Fruit fly (Drosophila melanogaster) Kc167 (cell line): ENCODE data around the gene FASN1.

Source experiments
- Sin3A ChIP-seq: fragments of >200 bp; optimal IDR thresholded peaks from 2 replicates; lab custom pipeline; 2018; ENCODE audit warnings: missing external identifiers
- h ChIP-seq: fragments of >200 bp; optimal IDR thresholded peaks from 3 replicates; lab custom pipeline; 2018; ENCODE audit warnings: missing external identifiers
- ttk ChIP-seq: sonication (Bioruptor generic); optimal IDR thresholded peaks from 2 replicates; lab custom pipeline; 2017; ENCODE audit warnings: missing external identifiers

DNA sequence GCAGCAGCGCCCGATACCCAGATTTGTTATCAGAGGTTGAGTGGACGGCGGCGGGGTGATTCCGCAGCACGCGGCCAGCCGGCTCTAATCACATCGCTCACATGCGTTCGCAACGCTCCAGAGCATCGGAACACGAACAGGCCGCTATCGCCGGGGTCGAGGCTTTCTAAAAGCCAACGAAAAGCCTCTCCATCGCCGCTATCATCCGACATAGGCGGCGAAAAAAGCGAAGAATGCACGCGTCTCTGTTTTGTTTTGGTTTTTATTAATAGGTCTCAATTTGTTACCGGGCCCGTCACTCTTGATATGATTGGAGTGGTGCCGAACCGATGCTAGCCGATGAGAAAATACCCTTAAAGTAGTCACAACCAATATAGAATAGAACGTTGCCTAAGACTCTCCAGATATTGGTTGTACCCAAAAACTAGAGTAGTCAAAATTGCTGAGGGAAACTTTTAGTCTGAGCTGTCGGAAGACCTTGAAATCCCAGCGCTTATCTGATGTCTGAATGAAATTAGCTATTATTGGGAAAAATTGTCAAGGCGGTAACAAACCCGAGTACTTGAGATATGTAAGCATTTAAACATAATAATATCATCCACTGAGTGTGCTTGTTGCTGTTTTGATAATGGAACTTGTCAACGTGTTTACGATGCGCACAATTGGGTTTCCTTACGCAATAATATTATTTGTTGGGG is 14.3 kb upstream of the FASN1 start, which contains the start of gene CG17261:
- TF ChIP-seq h: no peak
- no peak for TF ChIP-seq ttk (lab: Kevin White, UChicago)
- TF ChIP-seq Sin3A (lab: Kevin White, UChicago): no peak
